Fruit fly (Drosophila melanogaster): ENCODE data around the gene CG6418.

DNA sequence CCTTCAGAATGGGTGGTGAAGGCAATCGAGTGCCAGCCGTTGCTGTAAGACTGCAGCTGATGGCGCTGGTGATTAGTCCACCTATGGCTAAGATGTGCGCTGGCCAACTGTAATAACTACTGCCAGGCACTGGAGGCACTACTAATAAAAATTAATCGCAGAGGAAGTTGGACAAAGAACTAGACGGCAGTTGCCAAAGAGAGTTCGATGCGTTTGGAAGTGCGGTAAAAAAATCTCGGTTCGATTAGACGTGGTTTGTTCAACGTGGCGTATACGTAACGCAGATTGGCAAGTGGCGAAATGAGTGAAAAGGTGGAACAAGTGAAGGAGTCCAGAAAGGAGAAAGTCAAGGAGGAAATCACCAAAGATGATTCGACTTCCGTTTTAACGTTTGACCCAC lies 43.6 kb downstream of the CG6418 start, which contains the start of gene tna:
- TF ChIP-seq Pif1B (GFP tag; optimal IDR thresholded peaks at IDR 0.05) (no peak), Pif1A (GFP tag; optimal IDR thresholded peaks at IDR 0.05) (no peak), CG12605 (GFP tag; IDR thresholded peaks at IDR 0.05) (no peak), CG32121 (GFP tag; IDR thresholded peaks at IDR 0.05) (no peak), gl (tag; optimal IDR thresholded peaks at IDR 0.05) (no peak)
